Worm (Caenorhabditis elegans): ENCODE results near the gene srv-14.
A peak's percentile ranks its signal among the peaks of the same experiment; 100 is the strongest.

The srv-14 gene

ce11 chrIV:15929831-15930230 lies 35.8 kb upstream of the srv-14 start:
- TF ChIP-seq elt-3 (tag; optimal IDR thresholded peaks at IDR 0.05) = peak in 1 of 3 experiments; percentile 25
- no peak for TF ChIP-seq fos-1 (tag; optimal IDR thresholded peaks at IDR 0.05)
- TF ChIP-seq pqm-1 (tag; optimal IDR thresholded peaks at IDR 0.05) = peak; percentile 68
- no peak for TF ChIP-seq lsy-12 (tag; optimal IDR thresholded peaks at IDR 0.05)
- no peak for TF ChIP-seq ZK546.5 (tag; optimal IDR thresholded peaks at IDR 0.05)
- no peak for TF ChIP-seq tbx-2 (tag; optimal IDR thresholded peaks at IDR 0.05)
- TF ChIP-seq nhr-25 (tag; optimal IDR thresholded peaks at IDR 0.05) = no peak
- TF ChIP-seq aly-2 (tag; optimal IDR thresholded peaks at IDR 0.05) = no peak
- TF ChIP-seq nhr-23 (tag; optimal IDR thresholded peaks at IDR 0.05) = no peak
- peak; percentile 15 for TF ChIP-seq pha-4 (tag; optimal IDR thresholded peaks at IDR 0.05)
- no peak for TF ChIP-seq fkh-10 (GFP tag; optimal IDR thresholded peaks at IDR 0.05)
- TF ChIP-seq nhr-67 (tag; optimal IDR thresholded peaks at IDR 0.05) = no peak
- no peak for TF ChIP-seq nhr-237 (tag; optimal IDR thresholded peaks at IDR 0.05)
- no peak for TF ChIP-seq zag-1 (tag; optimal IDR thresholded peaks at IDR 0.05)
- no peak for TF ChIP-seq nhr-28 (tag; optimal IDR thresholded peaks at IDR 0.05)
- peak; percentile 91 for TF ChIP-seq elt-2 (tag; optimal IDR thresholded peaks at IDR 0.05)
- no peak for TF ChIP-seq lin-39 (tag; optimal IDR thresholded peaks at IDR 0.05)
- peak; percentile 15 for TF ChIP-seq skn-1 (tag; optimal IDR thresholded peaks at IDR 0.05)

- TF ChIP-seq hmg-11 (tag; optimal IDR thresholded peaks at IDR 0.05) = no peak
- TF ChIP-seq R02D3.7 (tag; optimal IDR thresholded peaks at IDR 0.05) = no peak
- no peak for TF ChIP-seq lsy-12 (tag; optimal IDR thresholded peaks at IDR 0.05)
- TF ChIP-seq eor-1 (tag; optimal IDR thresholded peaks at IDR 0.05) = no peak
- TF ChIP-seq fkh-2 (tag; optimal IDR thresholded peaks at IDR 0.05) = no peak
- TF ChIP-seq lin-15B (tag; optimal IDR thresholded peaks at IDR 0.05) = no peak
- no peak for TF ChIP-seq tbx-2 (tag; optimal IDR thresholded peaks at IDR 0.05)
- no peak for TF ChIP-seq elt-1 (tag; optimal IDR thresholded peaks at IDR 0.05)
- no peak for TF ChIP-seq nhr-23 (tag; optimal IDR thresholded peaks at IDR 0.05)
- TF ChIP-seq mml-1 (tag; optimal IDR thresholded peaks at IDR 0.05) = no peak
- TF ChIP-seq ceh-16 (tag; optimal IDR thresholded peaks at IDR 0.05) = no peak
- no peak for TF ChIP-seq ceh-9 (tag; optimal IDR thresholded peaks at IDR 0.05)
- no peak for TF ChIP-seq skn-1 (tag; optimal IDR thresholded peaks at IDR 0.05)
- no peak for TF ChIP-seq pha-4 (tag; optimal IDR thresholded peaks at IDR 0.05)
- no peak for TF ChIP-seq lin-39 (tag; optimal IDR thresholded peaks at IDR 0.05)
- TF ChIP-seq aly-2 (tag; optimal IDR thresholded peaks at IDR 0.05) = no peak
These were observed 32.7 kb upstream of the srv-14 start, which contains the start of gene Y105C5B.8 for ce11 chrIV:15926746-15927145. Gene Y105C5B.8 (minus strand): TSS chrIV:15926846.

- TF ChIP-seq nhr-67 (tag; optimal IDR thresholded peaks at IDR 0.05) (no peak), nfya-1 (tag; optimal IDR thresholded peaks at IDR 0.05; ENCODE audit: insufficient read depth) (no peak), elt-1 (tag; optimal IDR thresholded peaks at IDR 0.05) (no peak), lin-15B (tag; optimal IDR thresholded peaks at IDR 0.05) (no peak), nhr-25 (tag; optimal IDR thresholded peaks at IDR 0.05) (no peak), elt-3 (tag; optimal IDR thresholded peaks at IDR 0.05) (no peak), sea-2 (GFP tag; optimal IDR thresholded peaks at IDR 0.05) (no peak), nhr-28 (tag; optimal IDR thresholded peaks at IDR 0.05) (no peak), nhr-76 (tag; optimal IDR thresholded peaks at IDR 0.05) (no peak), jun-1 (tag; optimal IDR thresholded peaks at IDR 0.05) (no peak), nhr-237 (tag; optimal IDR thresholded peaks at IDR 0.05) (no peak), ceh-82 (tag; optimal IDR thresholded peaks at IDR 0.05) (no peak), ztf-4 (tag; optimal IDR thresholded peaks at IDR 0.05) (no peak), hmg-11 (tag; optimal IDR thresholded peaks at IDR 0.05) (no peak), nhr-11 (tag; optimal IDR thresholded peaks at IDR 0.05) (no peak), snpc-4 (tag; optimal IDR thresholded peaks at IDR 0.05) (no peak)
These were observed 29.0 kb upstream of the srv-14 start for ce11 chrIV:15923000-15923399.

- TF ChIP-seq nhr-76 (tag; optimal IDR thresholded peaks at IDR 0.05) = no peak
These were observed 21.0 kb upstream of the srv-14 start for ce11 chrIV:15915061-15915460.

- TF ChIP-seq ztf-11 (tag; optimal IDR thresholded peaks at IDR 0.05) = no peak
- no peak for TF ChIP-seq mdl-1 (tag; optimal IDR thresholded peaks at IDR 0.05)
- no peak for TF ChIP-seq elt-1 (tag; optimal IDR thresholded peaks at IDR 0.05)
- TF ChIP-seq ceh-9 (tag; optimal IDR thresholded peaks at IDR 0.05) = no peak
- TF ChIP-seq lin-15B (tag; optimal IDR thresholded peaks at IDR 0.05) = no peak
- no peak for TF ChIP-seq nhr-237 (tag; optimal IDR thresholded peaks at IDR 0.05)
- TF ChIP-seq pha-4 (tag; optimal IDR thresholded peaks at IDR 0.05) = no peak
- TF ChIP-seq fos-1 (tag; optimal IDR thresholded peaks at IDR 0.05) = no peak
- TF ChIP-seq nhr-76 (tag; optimal IDR thresholded peaks at IDR 0.05) = no peak
These were observed 14.2 kb upstream of the srv-14 start for ce11 chrIV:15908251-15908650.
